Worm (Caenorhabditis elegans) whole organism, L4/young adult: ENCODE data around the gene ceh-99.
"Not testable (repeated sequence)": the region's sequence is repeated elsewhere in the genome, so short reads cannot be mapped to it uniquely, and the experiment has no call there.

Experiments used
- W03F9.2 ChIP-seq: fragments of 150-350 bp; optimal IDR thresholded peaks from 2 replicates; lab custom pipeline; 2014; ENCODE audit warnings: missing biosample characterization, missing genetic modification characterization
- dao-5 ChIP-seq: sonication (generic microtip); optimal IDR thresholded peaks from 2 replicates; lab custom pipeline; 2016; ENCODE audit warnings: missing genotype, missing genetic modification characterization, moderate library complexity, missing compliant biosample characterization
- him-1 ChIP-seq: sonication (generic microtip); optimal IDR thresholded peaks from 2 replicates; lab custom pipeline; 2016; ENCODE audit warnings: missing genotype, missing genetic modification reagents, missing genetic modification characterization, missing compliant biosample characterization

Gene ceh-99

ce11 chrII:12502784-12503183, 17.0 kb upstream of the ceh-99 start, which contains the start of gene ador-1:
ador-1 (minus strand) TSS chrII:12502884.
- TF ChIP-seq dao-5 (tag; lab: Kevin White, UChicago) (no peak), W03F9.2 (tag; lab: Kevin White, UChicago) (no peak), him-1 (no peak)

DNA sequence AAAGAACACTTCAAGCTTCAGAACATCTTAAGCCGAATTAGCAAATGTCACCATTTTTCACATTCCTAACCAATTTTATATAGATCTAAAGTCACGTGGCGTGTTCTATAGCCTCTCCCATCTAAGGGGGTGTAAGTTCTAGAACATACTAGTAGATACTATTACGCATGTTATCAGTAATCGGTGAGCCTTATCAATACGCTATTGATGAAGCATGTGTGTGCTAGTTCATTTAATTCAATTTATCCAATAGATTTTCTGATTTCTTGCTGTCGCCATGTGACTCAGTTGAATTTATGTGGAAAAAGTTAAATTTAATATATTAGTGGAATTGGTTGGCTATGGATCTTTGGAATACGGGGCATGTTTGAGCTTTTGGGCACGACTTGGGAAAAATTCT, 13.3 kb upstream of the ceh-99 start:
- no peak for TF ChIP-seq W03F9.2 (tag; lab: Kevin White, UChicago)
- no peak for TF ChIP-seq dao-5 (tag; lab: Kevin White, UChicago)
- no peak for TF ChIP-seq him-1

- TF ChIP-seq W03F9.2 (tag; lab: Kevin White, UChicago) (no peak), him-1 (no peak), dao-5 (tag; lab: Kevin White, UChicago) (no peak)
Observed at ce11 chrII:12507038-12507437, 12.7 kb upstream of the ceh-99 start, which contains the start of gene srh-68. srh-68 (plus strand) TSS chrII:12507338.

ce11 chrII:12508650-12509049, 11.1 kb upstream of the ceh-99 start, which contains the start of gene srh-67:
srh-67 (plus strand) TSS chrII:12508950.
- TF ChIP-seq dao-5 (tag; lab: Kevin White, UChicago) (no peak), W03F9.2 (tag; lab: Kevin White, UChicago) (no peak), him-1 (no peak)

DNA sequence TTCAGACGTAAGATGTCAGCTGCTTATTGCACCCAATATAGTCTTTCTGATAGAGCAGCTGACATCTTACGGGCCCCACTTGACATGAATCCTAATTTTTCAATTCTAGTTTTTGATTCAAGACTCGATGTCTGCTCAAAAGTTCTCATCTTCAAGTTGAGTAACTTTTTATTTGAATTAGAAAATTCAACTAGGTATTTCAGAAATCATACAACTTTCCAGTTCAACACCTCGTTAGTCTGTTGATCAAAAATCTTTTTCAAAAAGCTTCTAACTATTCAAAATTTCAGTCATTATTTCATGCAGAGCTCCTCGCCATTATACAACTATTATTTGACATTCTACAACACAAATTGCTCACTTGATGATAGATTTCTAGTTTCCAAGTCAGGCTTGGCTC, 7.9 kb upstream of the ceh-99 start, which contains the start of gene srh-73:
TSS of gene srh-73 (plus strand) at position 301 of the 400 bp plus-strand sequence.
- TF ChIP-seq him-1 (no peak), W03F9.2 (tag; lab: Kevin White, UChicago) (no peak), dao-5 (tag; lab: Kevin White, UChicago) (no peak)

ce11 chrII:12514620-12515019, 5.2 kb upstream of the ceh-99 start, which contains the start of gene srh-69:
srh-69 (minus strand) TSS chrII:12514720.
- TF ChIP-seq him-1 = no peak
- no peak for TF ChIP-seq W03F9.2 (tag; lab: Kevin White, UChicago)
- TF ChIP-seq dao-5 (tag; lab: Kevin White, UChicago) = no peak

DNA sequence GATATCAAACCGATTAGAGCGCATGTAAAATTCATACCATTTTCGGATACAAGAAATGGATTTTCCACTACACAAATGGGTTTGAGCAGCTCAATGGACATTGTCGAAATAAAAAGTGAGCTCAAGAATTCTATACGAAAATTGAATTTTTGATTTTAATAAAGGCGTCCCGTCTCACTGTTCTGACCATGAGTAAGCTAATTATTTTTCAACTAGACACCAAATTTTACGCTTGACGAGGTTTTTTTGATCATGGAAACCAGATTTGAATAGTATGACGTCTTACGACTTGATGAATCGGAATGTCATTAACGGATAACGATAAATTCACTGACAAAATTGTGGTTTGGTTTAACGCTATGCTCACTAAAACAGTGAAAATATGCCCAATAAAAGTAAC, 3.5 kb upstream of the ceh-99 start, which contains the start of gene srh-61:
TSS of gene srh-61 (minus strand) at position 101 of the 400 bp plus-strand sequence.
- TF ChIP-seq him-1 (no peak), dao-5 (tag; lab: Kevin White, UChicago) (no peak), W03F9.2 (tag; lab: Kevin White, UChicago) (no peak)

DNA sequence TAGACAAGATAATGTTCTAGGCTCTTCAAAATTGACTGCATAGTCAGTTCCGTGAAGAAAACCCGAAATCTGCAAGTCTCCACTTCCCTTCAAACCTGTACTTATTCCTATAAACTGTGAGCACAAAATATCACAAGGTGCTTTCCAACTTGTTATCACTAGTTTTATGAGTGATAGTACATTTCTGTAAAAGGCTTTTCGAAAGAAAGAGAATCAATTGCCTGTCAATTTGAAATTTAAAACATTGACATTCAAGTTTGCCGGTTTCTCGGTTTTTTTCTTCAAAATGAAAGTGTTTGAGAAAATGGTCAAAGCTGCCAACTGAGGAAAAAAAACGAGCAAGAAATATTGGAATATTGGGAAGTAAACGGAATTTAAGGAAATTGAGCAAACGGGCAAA, 1.8 kb upstream of the ceh-99 start:
- no peak for TF ChIP-seq W03F9.2 (tag; lab: Kevin White, UChicago)
- no peak for TF ChIP-seq dao-5 (tag; lab: Kevin White, UChicago)

DNA sequence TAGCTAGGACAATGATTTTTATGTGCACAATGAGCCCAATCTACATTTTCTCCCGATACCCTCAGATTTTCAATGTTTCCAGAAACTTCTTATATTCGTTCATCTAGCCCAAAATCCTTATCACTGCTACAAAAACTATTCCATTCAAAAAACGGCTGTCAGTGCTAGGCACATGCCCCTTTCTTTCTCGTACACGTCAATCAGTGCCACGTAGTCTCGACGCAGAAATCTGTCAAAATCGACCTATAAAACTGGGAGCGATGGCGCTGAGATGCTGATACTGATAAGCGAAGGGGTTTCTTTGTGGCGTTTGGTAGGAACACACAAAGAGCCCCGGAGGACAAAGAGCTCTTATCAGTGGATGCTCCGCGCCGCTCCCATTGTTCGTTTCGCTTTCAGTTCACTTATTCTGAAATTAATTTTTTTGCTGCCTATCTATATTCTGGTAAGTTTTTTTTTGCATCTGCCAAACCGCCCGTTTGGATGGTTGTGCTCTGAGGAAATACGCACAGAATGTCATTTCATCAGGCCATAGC, 904 bp upstream of the ceh-99 start, which contains the start of gene srh-70:
TSS of gene srh-70 (minus strand) at position 51 of the 536 bp plus-strand sequence.
- TF ChIP-seq him-1 (no peak), dao-5 (tag; lab: Kevin White, UChicago) (no peak), W03F9.2 (tag; lab: Kevin White, UChicago) (no peak)

DNA sequence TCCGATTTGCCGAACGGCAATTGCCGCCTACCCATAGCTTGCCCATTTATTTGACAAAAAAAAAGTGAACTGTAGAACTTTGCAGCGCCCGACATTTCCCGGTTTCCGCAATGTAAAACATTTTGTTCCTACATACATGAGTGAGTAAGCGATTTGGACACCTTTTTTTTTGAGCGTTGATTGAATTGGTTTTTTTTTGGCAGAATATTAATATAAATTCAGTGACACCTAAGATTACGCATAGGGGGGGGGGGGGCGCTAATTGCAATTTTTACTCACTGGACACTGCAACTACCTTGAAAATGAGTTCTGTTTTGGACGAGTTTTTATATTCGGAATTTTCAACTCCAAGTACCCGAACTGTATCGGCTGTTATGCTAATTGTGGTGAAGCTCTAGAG, 5.7 kb downstream of the ceh-99 start, which contains the start of gene srx-118:
TSS of gene srx-118 (plus strand) at position 301 of the 400 bp plus-strand sequence.
- no peak for TF ChIP-seq him-1
- no peak for TF ChIP-seq dao-5 (tag; lab: Kevin White, UChicago)
- TF ChIP-seq W03F9.2 (tag; lab: Kevin White, UChicago) = no peak

DNA sequence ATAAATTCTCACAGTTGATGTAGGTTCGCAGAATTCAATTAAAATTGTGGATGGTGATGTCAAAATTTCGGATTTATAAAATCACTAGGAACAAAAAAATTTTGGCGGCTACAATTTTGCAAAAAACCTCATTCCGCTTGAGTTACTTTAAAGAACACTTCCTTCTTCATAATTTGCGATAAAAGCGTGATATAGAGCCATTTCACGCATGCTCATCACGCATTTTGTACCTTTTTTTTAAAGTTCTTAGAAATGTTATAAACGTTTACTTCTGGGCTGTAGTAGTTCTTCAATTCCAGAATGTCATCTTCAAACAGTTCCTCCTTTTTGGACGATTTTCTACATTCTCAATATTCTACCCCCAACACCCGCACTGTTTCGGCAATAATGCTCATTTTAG, 8.2 kb downstream of the ceh-99 start, which contains the start of gene srx-119:
TSS of gene srx-119 (plus strand) at position 301 of the 400 bp plus-strand sequence.
- TF ChIP-seq him-1 (no peak), dao-5 (tag; lab: Kevin White, UChicago) (no peak), W03F9.2 (tag; lab: Kevin White, UChicago) (no peak)

ce11 chrII:12530958-12531357, 11.2 kb downstream of the ceh-99 start, which contains the start of gene srx-120:
srx-120 (plus strand) TSS chrII:12531258.
- TF ChIP-seq W03F9.2 (tag; lab: Kevin White, UChicago) (no peak), dao-5 (tag; lab: Kevin White, UChicago) (no peak), him-1 (no peak)

- TF ChIP-seq dao-5 (tag; lab: Kevin White, UChicago) = no peak
- TF ChIP-seq W03F9.2 (tag; lab: Kevin White, UChicago) = no peak
- no peak for TF ChIP-seq him-1
Observed at ce11 chrII:12535297-12535803, 15.6 kb downstream of the ceh-99 start, which contains the start of gene nimk-1. nimk-1 (plus strand) TSS chrII:12535753.

DNA sequence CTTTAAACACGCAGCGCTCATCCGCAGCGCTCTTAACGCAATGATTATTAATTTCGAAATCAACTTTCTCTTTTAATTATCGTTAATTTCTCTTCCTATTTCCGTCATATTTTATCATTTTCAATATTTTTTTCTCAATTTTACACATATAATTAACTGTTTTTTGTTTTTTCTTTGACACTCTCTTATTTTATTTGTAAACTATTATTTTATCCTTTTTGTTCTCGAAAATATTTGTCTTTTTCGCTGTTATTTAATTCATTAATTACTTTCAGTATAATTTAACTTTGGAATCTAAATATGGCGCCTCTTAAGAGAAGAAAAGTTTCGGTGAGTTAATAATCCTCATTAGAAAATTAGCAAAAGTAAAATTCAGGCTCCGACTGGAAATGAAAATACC, 16.4 kb downstream of the ceh-99 start, which contains the start of gene F49C5.3:
TSS of gene F49C5.3 (plus strand) at position 301 of the 400 bp plus-strand sequence.
- not testable (repeated sequence) for TF ChIP-seq W03F9.2 (tag; lab: Kevin White, UChicago); him-1; dao-5 (tag; lab: Kevin White, UChicago)
